Fruit fly (Drosophila melanogaster) whole organism, embryonic: ENCODE data around the gene CG32278.

ENCODE experiments used
- CG10565 ChIP-seq: fragments of 200-800 bp; sonication (Bioruptor generic); optimal IDR thresholded peaks from 3 replicates; lab custom pipeline; 2016; ENCODE audit warnings: missing biosample characterization, mild to moderate bottlenecking, missing genetic modification characterization
- CG11093 ChIP-seq: fragments of 200-800 bp; sonication (Bioruptor generic); IDR thresholded peaks from 3 replicates; pipeline ENCODE4 v1.3.6; 2022; ENCODE audit warnings: missing biosample characterization, missing genetic modification characterization
- CG11456 ChIP-seq: fragments of 200-800 bp; sonication (Bioruptor generic); IDR thresholded peaks from 3 replicates; pipeline ENCODE4 v1.3.6; 2022; ENCODE audit warnings: missing biosample characterization, missing genetic modification characterization
- CG11504 ChIP-seq: fragments of 200-800 bp; sonication (Bioruptor generic); optimal IDR thresholded peaks from 3 replicates; lab custom pipeline; 2019; ENCODE audit warnings: missing biosample characterization, mild to moderate bottlenecking, missing genetic modification characterization, moderate library complexity
- CG11696 ChIP-seq: fragments of 200-800 bp; sonication (Bioruptor generic); IDR thresholded peaks from 2 replicates; pipeline ENCODE4 v1.3.6; 2022; ENCODE audit warnings: missing biosample characterization, missing genetic modification characterization
- CG12391 ChIP-seq: fragments of 200-800 bp; sonication (Bioruptor generic); optimal IDR thresholded peaks from 3 replicates; lab custom pipeline; 2018; ENCODE audit warnings: missing biosample characterization, mild to moderate bottlenecking, missing genetic modification characterization, moderate library complexity
- CG13296 ChIP-seq: fragments of 200-800 bp; sonication (Bioruptor generic); optimal IDR thresholded peaks from 3 replicates; lab custom pipeline; 2018; ENCODE audit warnings: missing biosample characterization, mild to moderate bottlenecking, missing genetic modification characterization
- CG13894 ChIP-seq: fragments of 200-800 bp; sonication (Bioruptor generic); optimal IDR thresholded peaks from 3 replicates; lab custom pipeline; 2018; ENCODE audit warnings: missing biosample characterization, mild to moderate bottlenecking, missing genetic modification characterization, moderate library complexity
- CG15514 ChIP-seq: fragments of 200-800 bp; sonication (Bioruptor generic); optimal IDR thresholded peaks from 3 replicates; lab custom pipeline; 2017; ENCODE audit warnings: missing biosample characterization, missing genetic modification characterization, mild to moderate bottlenecking, moderate library complexity, missing genetic modification reagents
- CG17802 ChIP-seq: fragments of 200-800 bp; sonication (Bioruptor generic); optimal IDR thresholded peaks from 2 replicates; lab custom pipeline; 2018; ENCODE audit warnings: missing biosample characterization, mild to moderate bottlenecking, missing genetic modification characterization, moderate library complexity
- CG2712 ChIP-seq: fragments of 200-800 bp; optimal IDR thresholded peaks from 3 replicates; lab custom pipeline; 2019; ENCODE audit warnings: missing biosample characterization, mild to moderate bottlenecking, missing genetic modification characterization, moderate library complexity
- CG30431 ChIP-seq: fragments of 200-800 bp; sonication (Bioruptor generic); optimal IDR thresholded peaks from 2 replicates; lab custom pipeline; 2017; ENCODE audit warnings: missing biosample characterization, missing genetic modification characterization
- CG31388 ChIP-seq: fragments of 200-800 bp; sonication (Bioruptor generic); optimal IDR thresholded peaks from 2 replicates; lab custom pipeline; 2016; ENCODE audit warnings: missing biosample characterization, missing genetic modification characterization
- CG32532 ChIP-seq: fragments of 200-800 bp; sonication (Bioruptor generic); IDR thresholded peaks from 2 replicates; pipeline ENCODE4 v1.3.6; 2022; ENCODE audit warnings: missing biosample characterization, missing genetic modification characterization
- CG3281 ChIP-seq: fragments of 200-800 bp; sonication (Bioruptor generic); optimal IDR thresholded peaks from 3 replicates; lab custom pipeline; 2017; ENCODE audit warnings: missing biosample characterization, mild to moderate bottlenecking, missing genetic modification characterization
- CG33213 ChIP-seq: fragments of 200-800 bp; sonication (Bioruptor generic); optimal IDR thresholded peaks from 3 replicates; lab custom pipeline; 2016; ENCODE audit warnings: missing biosample characterization, missing genetic modification characterization
- CG34422 ChIP-seq: fragments of 200-800 bp; sonication (Bioruptor generic); IDR thresholded peaks from 3 replicates; pipeline ENCODE4 v1.3.6; 2022; ENCODE audit warnings: missing biosample characterization, missing genetic modification characterization
- CG4854 ChIP-seq: fragments of 200-800 bp; sonication (Bioruptor generic); optimal IDR thresholded peaks from 2 replicates; lab custom pipeline; 2016; ENCODE audit warnings: missing biosample characterization, missing genetic modification characterization, inconsistent platforms
- CG6689 ChIP-seq: fragments of 200-800 bp; sonication (Bioruptor generic); IDR thresholded peaks from 2 replicates; pipeline ENCODE4 v1.3.6; 2022; ENCODE audit warnings: missing biosample characterization, missing genetic modification characterization
- CG8359 ChIP-seq: fragments of 200-800 bp; sonication (Bioruptor generic); optimal IDR thresholded peaks from 2 replicates; lab custom pipeline; 2017; ENCODE audit warnings: missing biosample characterization, mild to moderate bottlenecking, missing genetic modification characterization, borderline replicate concordance
- CG8765 ChIP-seq: fragments of 200-800 bp; sonication (Bioruptor generic); IDR thresholded peaks from 2 replicates; pipeline ENCODE4 v1.3.6; 2022; ENCODE audit warnings: missing biosample characterization, missing genetic modification characterization
- CG9797 ChIP-seq: fragments of 200-800 bp; sonication (Bioruptor generic); optimal IDR thresholded peaks from 3 replicates; lab custom pipeline; 2018; ENCODE audit warnings: missing biosample characterization, mild to moderate bottlenecking, missing genetic modification characterization
- Doc2 ChIP-seq: fragments of 200-800 bp; sonication (Bioruptor generic); IDR thresholded peaks from 2 replicates; pipeline ENCODE4 v1.3.6; 2022; ENCODE audit warnings: missing biosample characterization, missing genetic modification characterization
- Fer1 ChIP-seq: fragments of 200-800 bp; sonication (Bioruptor generic); optimal IDR thresholded peaks from 2 replicates; lab custom pipeline; 2017; ENCODE audit warnings: missing biosample characterization, mild to moderate bottlenecking, missing genetic modification characterization
- HLH54F ChIP-seq: fragments of 200-800 bp; sonication (Bioruptor generic); optimal IDR thresholded peaks from 3 replicates; lab custom pipeline; 2016; ENCODE audit warnings: missing biosample characterization, missing genetic modification characterization
- Hmr ChIP-seq: fragments of 200-800 bp; sonication (Bioruptor generic); optimal IDR thresholded peaks from 3 replicates; lab custom pipeline; 2017; ENCODE audit warnings: mild to moderate bottlenecking, missing biosample characterization, missing genetic modification reagents, missing genetic modification characterization
- Hr39 ChIP-seq: fragments of >200 bp; optimal IDR thresholded peaks from 2 replicates; lab custom pipeline; 2017
- Hr78 ChIP-seq, 2 experiments: fragments of 200-800 bp in 1 of 2; fragments of >200 bp in 1 of 2; sonication (Bioruptor generic) in 1 of 2; optimal IDR thresholded peaks; 2 replicates each; lab custom pipeline; 2017 to 2019; ENCODE audit warnings: missing biosample characterization in 2 of 2, missing genetic modification characterization in 2 of 2, mild to moderate bottlenecking in 1 of 2, moderate library complexity in 1 of 2
- Poxn ChIP-seq: fragments of 200-800 bp; sonication (Bioruptor generic); IDR thresholded peaks from 2 replicates; pipeline ENCODE4 v1.3.6; 2022; ENCODE audit warnings: missing biosample characterization, missing genetic modification characterization
- Ravus ChIP-seq: fragments of 200-800 bp; sonication (Bioruptor generic); IDR thresholded peaks from 2 replicates; pipeline ENCODE4 v1.3.6; 2022; ENCODE audit warnings: missing biosample characterization, missing genetic modification characterization
- Sin3A ChIP-seq: fragments of >200 bp; optimal IDR thresholded peaks from 2 replicates; lab custom pipeline; 2018
- Ssrp ChIP-seq: fragments of 200-800 bp; sonication (Bioruptor generic); optimal IDR thresholded peaks from 2 replicates; lab custom pipeline; 2018; ENCODE audit warnings: missing biosample characterization, mild to moderate bottlenecking, missing genetic modification characterization, moderate library complexity
- YL-1 ChIP-seq: fragments of 200-800 bp; sonication (Bioruptor generic); optimal IDR thresholded peaks from 3 replicates; lab custom pipeline; 2017; ENCODE audit warnings: missing biosample characterization, mild to moderate bottlenecking, missing genetic modification characterization
- cad ChIP-seq: fragments of >200 bp; optimal IDR thresholded peaks from 2 replicates; lab custom pipeline; 2017; ENCODE audit warnings: missing biosample characterization, missing genetic modification characterization
- crol ChIP-seq: fragments of 200-800 bp; sonication (Bioruptor generic); IDR thresholded peaks from 2 replicates; pipeline ENCODE4 v1.3.6; 2022; ENCODE audit warnings: missing biosample characterization, missing genetic modification characterization
- cwo ChIP-seq: fragments of 200-800 bp; sonication (Bioruptor generic); optimal IDR thresholded peaks from 3 replicates; lab custom pipeline; 2017; ENCODE audit warnings: missing biosample characterization, missing genetic modification characterization, mild to moderate bottlenecking, moderate library complexity, missing genetic modification reagents
- dati ChIP-seq: fragments of 200-800 bp; sonication (Bioruptor generic); IDR thresholded peaks from 2 replicates; pipeline ENCODE4 v1.3.6; 2022; ENCODE audit warnings: missing biosample characterization, missing genetic modification characterization
- dmrt99B ChIP-seq: fragments of 200-800 bp; sonication (Bioruptor generic); optimal IDR thresholded peaks from 2 replicates; lab custom pipeline; 2018; ENCODE audit warnings: missing biosample characterization, mild to moderate bottlenecking, missing genetic modification characterization, moderate library complexity
- esg ChIP-seq: fragments of 200-800 bp; sonication (Bioruptor generic); conservative IDR thresholded peaks from 2 replicates; pipeline ENCODE4 v1.3.6; 2022; ENCODE audit warnings: missing biosample characterization, missing genetic modification characterization
- fd3F ChIP-seq: fragments of 200-800 bp; sonication (Bioruptor generic); optimal IDR thresholded peaks from 2 replicates; lab custom pipeline; 2018; ENCODE audit warnings: missing biosample characterization, mild to moderate bottlenecking, missing genetic modification characterization, moderate library complexity
- gcm ChIP-seq: fragments of 200-800 bp; sonication (Bioruptor generic); optimal IDR thresholded peaks from 2 replicates; lab custom pipeline; 2019; ENCODE audit warnings: missing biosample characterization, mild to moderate bottlenecking, missing genetic modification characterization, moderate library complexity
- hb ChIP-seq: fragments of 200-800 bp; sonication (Bioruptor generic); IDR thresholded peaks from 3 replicates; pipeline ENCODE4 v1.3.6; 2022; ENCODE audit warnings: missing biosample characterization, missing genetic modification characterization; ENCODE audit not compliant: partially characterized antibody
- kah ChIP-seq: fragments of 200-800 bp; sonication (Bioruptor generic); optimal IDR thresholded peaks from 2 replicates; lab custom pipeline; 2018; ENCODE audit warnings: missing biosample characterization, mild to moderate bottlenecking, missing genetic modification characterization
- ken ChIP-seq: fragments of 200-800 bp; sonication (Bioruptor generic); IDR thresholded peaks from 3 replicates; pipeline ENCODE4 v1.3.6; 2022; ENCODE audit warnings: missing biosample characterization, missing genetic modification characterization
- prd ChIP-seq, 3 experiments: fragments of >200 bp in 2 of 3; fragments of 200-800 bp in 1 of 3; sonication (Bioruptor generic) in 1 of 3; optimal IDR thresholded peaks in 2 of 3; IDR thresholded peaks in 1 of 3; 2 replicates in 2 of 3; 3 replicates in 1 of 3; pipeline versions ENCODE4 v1.3.6 to Lab custom; 2017 to 2022; ENCODE audit warnings: missing biosample characterization in 1 of 3, missing genetic modification characterization in 1 of 3
- seq ChIP-seq: fragments of 200-800 bp; sonication (Bioruptor generic); IDR thresholded peaks from 2 replicates; pipeline ENCODE4 v1.3.6; 2022; ENCODE audit warnings: missing biosample characterization, missing genetic modification characterization
- sima ChIP-seq: fragments of 200-800 bp; sonication (Bioruptor generic); optimal IDR thresholded peaks from 2 replicates; lab custom pipeline; 2016; ENCODE audit warnings: missing biosample characterization, missing genetic modification characterization
- stc ChIP-seq: fragments of 200-800 bp; sonication (Bioruptor generic); IDR thresholded peaks from 2 replicates; pipeline ENCODE4 v1.3.6; 2022; ENCODE audit warnings: missing biosample characterization, missing genetic modification characterization
- tgo ChIP-seq: fragments of 200-800 bp; sonication (Bioruptor generic); IDR thresholded peaks from 3 replicates; pipeline ENCODE4 v1.3.6; 2022; ENCODE audit warnings: missing biosample characterization, missing genetic modification characterization
- tup ChIP-seq: fragments of 200-800 bp; sonication (Bioruptor generic); optimal IDR thresholded peaks from 2 replicates; lab custom pipeline; 2016; ENCODE audit warnings: missing biosample characterization, mild to moderate bottlenecking, missing genetic modification characterization, moderate library complexity
- zen2 ChIP-seq: fragments of 200-800 bp; sonication (Bioruptor generic); IDR thresholded peaks from 3 replicates; pipeline ENCODE4 v1.3.6; 2022; ENCODE audit warnings: missing biosample characterization, missing genetic modification characterization; ENCODE audit not compliant: partially characterized antibody

Gene CG32278

DNA sequence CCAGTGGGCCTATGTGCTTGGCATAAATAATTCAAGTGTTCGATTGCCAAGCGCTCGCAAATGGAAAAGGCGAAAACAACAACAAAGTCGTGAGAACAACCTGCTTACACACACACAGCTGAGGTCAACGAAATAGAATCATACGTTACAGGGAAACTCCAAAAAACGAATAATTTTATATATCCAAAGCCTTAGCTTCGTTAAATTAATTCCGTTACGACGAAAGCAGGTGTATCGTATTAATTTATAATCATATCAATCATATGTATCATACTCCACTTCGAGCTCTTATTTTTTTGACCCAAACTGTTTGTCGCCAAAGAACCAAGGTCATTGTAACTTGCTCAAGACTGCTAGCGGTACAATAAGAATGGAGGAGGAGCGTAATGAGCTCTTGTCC, 10.4 kb downstream of the CG32278 start (continued):
- TF ChIP-seq tup (GFP tag; lab: Kevin White, UChicago) (peak; percentile 68), tgo (GFP tag; lab: Robert Waterston, UW) (peak; percentile 87), seq (GFP tag; lab: Robert Waterston, UW) (peak; percentile 82), CG4854 (GFP tag; lab: Kevin White, UChicago) (peak; percentile 85), zen2 (GFP tag; lab: Robert Waterston, UW) (no peak), CG9797 (GFP tag; lab: Kevin White, UChicago) (no peak), CG31388 (GFP tag; lab: Kevin White, UChicago) (peak; percentile 44), hb (GFP tag; lab: Robert Waterston, UW) (no peak), kah (GFP tag; lab: Kevin White, UChicago) (peak; percentile 80), prd (optimal IDR thresholded peaks at IDR 0.05; lab: Kevin White, UChicago) (no peak), prd (GFP tag; IDR thresholded peaks at IDR 0.05; lab: Robert Waterston, UW) (peak; percentile 94), crol (GFP tag; lab: Robert Waterston, UW) (no peak), CG34422 (GFP tag; lab: Robert Waterston, UW) (peak; percentile 89), CG3281 (GFP tag; lab: Kevin White, UChicago) (peak; percentile 93), CG33213 (GFP tag; lab: Kevin White, UChicago) (peak; percentile 80), CG10565 (GFP tag; lab: Kevin White, UChicago) (peak; percentile 70), CG11504 (tag; lab: Kevin White, UChicago) (no peak), CG6689 (peak; percentile 91), CG11456 (GFP tag; lab: Robert Waterston, UW) (peak; percentile 92), YL-1 (GFP tag; lab: Kevin White, UChicago) (peak; percentile 42), CG11696 (GFP tag; lab: Robert Waterston, UW) (peak; percentile 99), gcm (no peak), Poxn (GFP tag; lab: Robert Waterston, UW) (peak; percentile 68), CG8765 (GFP tag; lab: Robert Waterston, UW) (peak; percentile 71), esg (GFP tag; lab: Robert Waterston, UW) (peak; percentile 71), fd3F (GFP tag; lab: Kevin White, UChicago) (peak; percentile 80), CG8359 (peak; percentile 79), Sin3A (lab: Kevin White, UChicago) (no peak), sima (no peak), HLH54F (GFP tag; lab: Kevin White, UChicago) (peak; percentile 77), Ssrp (tag; lab: Kevin White, UChicago) (peak; percentile 75), CG11093 (GFP tag; lab: Robert Waterston, UW) (peak; percentile 86), dmrt99B (tag; lab: Kevin White, UChicago) (no peak), cad (GFP tag; lab: Kevin White, UChicago) (no peak), CG13296 (GFP tag; lab: Kevin White, UChicago) (peak; percentile 91), Hr39 (lab: Kevin White, UChicago) (no peak), CG30431 (GFP tag; lab: Kevin White, UChicago) (peak; percentile 76), CG12391 (tag; lab: Kevin White, UChicago) (peak; percentile 87), Ravus (GFP tag; lab: Robert Waterston, UW) (peak; percentile 53), dati (GFP tag; lab: Robert Waterston, UW) (peak; percentile 77), CG15514 (peak; percentile 82), CG2712 (tag; lab: Kevin White, UChicago) (peak; percentile 92), Fer1 (GFP tag; lab: Kevin White, UChicago) (no peak), CG13894 (peak; percentile 61), Hr78 (GFP tag; optimal IDR thresholded peaks at IDR 0.05; lab: Kevin White, UChicago) (no peak), CG32532 (peak; percentile 89), stc (peak; percentile 85), ken (GFP tag; lab: Robert Waterston, UW) (peak; percentile 71; the same call in 2 of the 3 replicates), cwo (peak; percentile 85), Doc2 (peak; percentile 75), Hmr (GFP tag; lab: Kevin White, UChicago) (peak; percentile 89), CG17802 (tag; lab: Kevin White, UChicago) (peak; percentile 68)
